Fruit fly (Drosophila melanogaster) whole organism: ENCODE measurements around the gene CG4743.

Experiments
- CG8478 ChIP-seq: fragments of >200 bp; optimal IDR thresholded peaks from 2 replicates; lab custom pipeline; 2018; ENCODE audit warnings: inconsistent platforms
- Dll ChIP-seq: fragments of >200 bp; optimal IDR thresholded peaks from 2 replicates; lab custom pipeline; 2017
- EcR ChIP-seq, 2 experiments: fragments of >200 bp; optimal IDR thresholded peaks; 2 replicates each; lab custom pipeline; 2017; ENCODE audit warnings: missing biosample characterization in 2 of 2, missing genetic modification characterization in 2 of 2, missing genetic modification reagents in 2 of 2
- pan ChIP-seq: fragments of >200 bp; optimal IDR thresholded peaks from 2 replicates; lab custom pipeline; 2017
- psq ChIP-seq: fragments of >200 bp; optimal IDR thresholded peaks from 2 replicates; lab custom pipeline; 2017
- usp ChIP-seq: fragments of >200 bp; optimal IDR thresholded peaks from 2 replicates; lab custom pipeline; 2017; ENCODE audit warnings: missing biosample characterization, missing genetic modification characterization, mixed read lengths

CG4743 gene

dm6 chr3R:25638381-25638780, 42.0 kb downstream of the CG4743 start:
- TF ChIP-seq pan (lab: Kevin White, UChicago) (no peak), CG8478 (lab: Kevin White, UChicago) (no peak), usp (GFP tag; lab: Kevin White, UChicago) (no peak), Dll (lab: Kevin White, UChicago) (no peak), psq (lab: Kevin White, UChicago) (no peak), EcR (GFP tag; optimal IDR thresholded peaks at IDR 0.05; lab: Kevin White, UChicago) (no peak)

dm6 chr3R:25637294-25638174, 42.8 kb downstream of the CG4743 start, which contains the start of gene jigr1:
Gene jigr1 (plus strand): TSS chr3R:25637843.
- TF ChIP-seq pan (lab: Kevin White, UChicago) = peak; percentile 91
- no peak for TF ChIP-seq EcR (GFP tag; optimal IDR thresholded peaks at IDR 0.05; lab: Kevin White, UChicago)

dm6 chr3R:25633865-25634460, 46.4 kb downstream of the CG4743 start:
- TF ChIP-seq EcR (GFP tag; optimal IDR thresholded peaks at IDR 0.05; lab: Kevin White, UChicago) = no peak
- TF ChIP-seq CG8478 (lab: Kevin White, UChicago) = no peak
- TF ChIP-seq pan (lab: Kevin White, UChicago) = no peak
- TF ChIP-seq psq (lab: Kevin White, UChicago) = no peak
- TF ChIP-seq Dll (lab: Kevin White, UChicago) = no peak
- TF ChIP-seq usp (GFP tag; lab: Kevin White, UChicago) = no peak

- TF ChIP-seq EcR (GFP tag; optimal IDR thresholded peaks at IDR 0.05; lab: Kevin White, UChicago) = no peak
- TF ChIP-seq CG8478 (lab: Kevin White, UChicago) = no peak
- TF ChIP-seq Dll (lab: Kevin White, UChicago) = no peak
- TF ChIP-seq usp (GFP tag; lab: Kevin White, UChicago) = no peak
- no peak for TF ChIP-seq psq (lab: Kevin White, UChicago)
These were observed 49.3 kb downstream of the CG4743 start for dm6 chr3R:25631079-25631478.

- no peak for TF ChIP-seq EcR (GFP tag; optimal IDR thresholded peaks at IDR 0.05; lab: Kevin White, UChicago)
- TF ChIP-seq pan (lab: Kevin White, UChicago) = no peak
These were observed 49.8 kb downstream of the CG4743 start for dm6 chr3R:25630541-25630940.
